Worm (Caenorhabditis elegans) whole organism, L2 larva: ENCODE data around the gene ell-1.

Experiments
- F13H6.1 ChIP-seq: sonication (generic microtip); optimal IDR thresholded peaks from 2 replicates; lab custom pipeline; 2016; ENCODE audit warnings: missing genetic modification characterization, missing compliant biosample characterization
- R02D3.7 ChIP-seq: fragments of 150-350 bp; optimal IDR thresholded peaks from 2 replicates; lab custom pipeline; 2014; ENCODE audit warnings: missing biosample characterization, missing genetic modification characterization
- ZK546.5 ChIP-seq: sonication (generic microtip); optimal IDR thresholded peaks from 2 replicates; lab custom pipeline; 2017; ENCODE audit warnings: missing biosample characterization, missing genetic modification characterization
- aly-2 ChIP-seq: fragments of 150-350 bp; optimal IDR thresholded peaks from 2 replicates; lab custom pipeline; 2014; ENCODE audit warnings: missing biosample characterization, missing genetic modification characterization
- ama-1 ChIP-seq: fragments of 150-350 bp; optimal IDR thresholded peaks from 2 replicates; lab custom pipeline; 2018; ENCODE audit warnings: inconsistent platforms
- blmp-1 ChIP-seq: sonication (generic microtip); optimal IDR thresholded peaks from 2 replicates; lab custom pipeline; 2017; ENCODE audit warnings: missing genetic modification characterization, mild to moderate bottlenecking, missing compliant biosample characterization, antibody characterized with exemption, moderate library complexity; ENCODE audit not compliant: insufficient read depth
- ceh-82 ChIP-seq: fragments of 150-350 bp; optimal IDR thresholded peaks from 2 replicates; lab custom pipeline; 2014; ENCODE audit warnings: missing biosample characterization, missing genetic modification characterization
- crh-2 ChIP-seq: sonication (generic microtip); optimal IDR thresholded peaks from 2 replicates; lab custom pipeline; 2017; ENCODE audit warnings: missing biosample characterization, missing genetic modification characterization
- egl-27 ChIP-seq: sonication (generic microtip); optimal IDR thresholded peaks from 3 replicates; lab custom pipeline; 2017; ENCODE audit warnings: missing biosample characterization, missing genetic modification reagents, missing genetic modification characterization
- elt-1 ChIP-seq: fragments of 150-350 bp; optimal IDR thresholded peaks from 2 replicates; lab custom pipeline; 2014; ENCODE audit warnings: missing biosample characterization, missing genetic modification characterization
- elt-3 ChIP-seq: sonication (generic microtip); optimal IDR thresholded peaks from 2 replicates; lab custom pipeline; 2017; ENCODE audit warnings: missing biosample characterization, missing genetic modification characterization
- fos-1 ChIP-seq: fragments of 150-350 bp; optimal IDR thresholded peaks from 2 replicates; lab custom pipeline; 2014; ENCODE audit warnings: missing biosample characterization, missing genetic modification characterization
- lin-13 ChIP-seq: fragments of 150-350 bp; optimal IDR thresholded peaks from 2 replicates; lab custom pipeline; 2014; ENCODE audit warnings: missing biosample characterization, missing genetic modification reagents, missing genetic modification characterization
- lin-39 ChIP-seq: fragments of 150-350 bp; optimal IDR thresholded peaks from 2 replicates; lab custom pipeline; 2014; ENCODE audit warnings: missing biosample characterization, missing genetic modification reagents, missing genetic modification characterization
- lsy-2 ChIP-seq, 2 experiments: fragments of 150-350 bp in 1 of 2; sonication (generic microtip) in 1 of 2; optimal IDR thresholded peaks; 2 replicates each; lab custom pipeline; 2014 to 2017; ENCODE audit warnings: missing biosample characterization in 2 of 2, missing genetic modification characterization in 2 of 2
- mab-5 ChIP-seq: fragments of 150-350 bp; optimal IDR thresholded peaks from 2 replicates; lab custom pipeline; 2014; ENCODE audit warnings: missing biosample characterization, missing genetic modification characterization
- mbf-1 ChIP-seq: sonication (generic microtip); optimal IDR thresholded peaks from 2 replicates; lab custom pipeline; 2017; ENCODE audit warnings: missing biosample characterization, missing genetic modification characterization
- mdl-1 ChIP-seq, 2 experiments: fragments of 150-350 bp in 1 of 2; sonication (generic microtip) in 1 of 2; optimal IDR thresholded peaks; 2 replicates each; lab custom pipeline; 2017; ENCODE audit warnings: missing biosample characterization in 2 of 2, missing genetic modification characterization in 2 of 2
- nhr-11 ChIP-seq: fragments of 150-350 bp; optimal IDR thresholded peaks from 2 replicates; lab custom pipeline; 2014; ENCODE audit warnings: missing biosample characterization, missing genetic modification characterization
- nhr-12 ChIP-seq: fragments of 150-350 bp; optimal IDR thresholded peaks from 2 replicates; lab custom pipeline; 2014; ENCODE audit warnings: missing biosample characterization, missing genetic modification characterization
- nhr-21 ChIP-seq: fragments of 150-350 bp; optimal IDR thresholded peaks from 2 replicates; lab custom pipeline; 2014; ENCODE audit warnings: missing biosample characterization, missing genetic modification characterization
- nhr-237 ChIP-seq: fragments of 150-350 bp; optimal IDR thresholded peaks from 2 replicates; lab custom pipeline; 2014; ENCODE audit warnings: missing biosample characterization, missing genetic modification characterization
- nhr-6 ChIP-seq: fragments of 150-350 bp; optimal IDR thresholded peaks from 2 replicates; lab custom pipeline; 2014; ENCODE audit warnings: missing biosample characterization, missing genetic modification characterization
- sem-4 ChIP-seq: fragments of 150-350 bp; optimal IDR thresholded peaks from 2 replicates; lab custom pipeline; 2014; ENCODE audit warnings: missing biosample characterization, missing genetic modification reagents, missing genetic modification characterization
- sma-3 ChIP-seq: sonication (generic microtip); optimal IDR thresholded peaks from 2 replicates; lab custom pipeline; 2016; ENCODE audit warnings: missing genetic modification reagents, missing genetic modification characterization, missing compliant biosample characterization
- sma-9 ChIP-seq, 2 experiments: fragments of 150-350 bp in 1 of 2; sonication (generic microtip) in 1 of 2; optimal IDR thresholded peaks; 2 replicates each; lab custom pipeline; 2014 to 2016; ENCODE audit warnings: missing genetic modification characterization in 2 of 2, mild to moderate bottlenecking in 1 of 2, missing biosample characterization in 1 of 2, missing compliant biosample characterization in 1 of 2, missing genetic modification reagents in 1 of 2, moderate library complexity in 1 of 2
- snpc-4 ChIP-seq: fragments of 150-350 bp; optimal IDR thresholded peaks from 2 replicates; lab custom pipeline; 2014; ENCODE audit warnings: missing biosample characterization, missing genetic modification characterization
- unc-39 ChIP-seq: fragments of 150-350 bp; optimal IDR thresholded peaks from 2 replicates; lab custom pipeline; 2014; ENCODE audit warnings: missing biosample characterization, missing genetic modification characterization
- unc-55 ChIP-seq: fragments of 150-350 bp; sonication (generic microtip); optimal IDR thresholded peaks from 3 replicates; lab custom pipeline; 2014; ENCODE audit warnings: missing biosample characterization, missing genetic modification reagents, missing genetic modification characterization
- zag-1 ChIP-seq: fragments of 150-350 bp; optimal IDR thresholded peaks from 2 replicates; lab custom pipeline; 2014; ENCODE audit warnings: missing biosample characterization, missing genetic modification characterization
- ztf-1 ChIP-seq: fragments of 200-800 bp; sonication (Bioruptor generic); conservative IDR thresholded peaks from 2 replicates; pipeline ENCODE4 v1.3.6; 2022; ENCODE audit warnings: missing genetic modification characterization, missing compliant biosample characterization
- ztf-11 ChIP-seq: sonication (generic microtip); optimal IDR thresholded peaks from 2 replicates; lab custom pipeline; 2017; ENCODE audit warnings: missing biosample characterization, missing genetic modification characterization

The ell-1 gene

DNA sequence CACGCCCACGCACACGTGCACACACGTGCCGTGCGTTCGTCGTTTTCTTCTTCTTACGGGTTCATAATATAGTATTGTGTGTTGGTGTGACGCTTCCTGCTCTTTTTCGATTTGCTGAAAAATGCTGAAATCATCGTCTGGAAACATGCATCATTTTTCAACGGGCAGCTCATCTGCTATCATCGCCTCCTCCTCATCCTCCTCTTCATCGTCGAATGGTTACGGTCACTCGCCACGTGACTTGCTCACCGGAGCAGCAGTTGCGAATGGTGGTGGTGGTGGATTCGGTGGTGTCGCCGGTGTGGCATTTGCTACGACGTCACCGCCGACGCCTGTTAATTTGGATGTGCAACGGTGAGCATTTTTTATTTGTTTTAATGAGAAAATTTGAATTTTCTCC, 14.5 kb downstream of the ell-1 start:
- TF ChIP-seq ceh-82 (no peak), fos-1 (tag; lab: Kevin White, UChicago) (no peak), ZK546.5 (tag; lab: Kevin White, UChicago) (no peak), sma-9 (GFP tag; optimal IDR thresholded peaks at IDR 0.05; lab: Kevin White, UChicago) (no peak), sma-9 (tag; optimal IDR thresholded peaks at IDR 0.05; lab: Kevin White, UChicago) (no peak), nhr-6 (tag; lab: Kevin White, UChicago) (no peak), nhr-237 (tag; lab: Kevin White, UChicago) (no peak), ztf-11 (tag; lab: Kevin White, UChicago) (no peak), R02D3.7 (tag; lab: Kevin White, UChicago) (no peak), blmp-1 (tag; lab: Kevin White, UChicago) (no peak), sma-3 (no peak), lin-13 (GFP tag; lab: Kevin White, UChicago) (no peak)

DNA sequence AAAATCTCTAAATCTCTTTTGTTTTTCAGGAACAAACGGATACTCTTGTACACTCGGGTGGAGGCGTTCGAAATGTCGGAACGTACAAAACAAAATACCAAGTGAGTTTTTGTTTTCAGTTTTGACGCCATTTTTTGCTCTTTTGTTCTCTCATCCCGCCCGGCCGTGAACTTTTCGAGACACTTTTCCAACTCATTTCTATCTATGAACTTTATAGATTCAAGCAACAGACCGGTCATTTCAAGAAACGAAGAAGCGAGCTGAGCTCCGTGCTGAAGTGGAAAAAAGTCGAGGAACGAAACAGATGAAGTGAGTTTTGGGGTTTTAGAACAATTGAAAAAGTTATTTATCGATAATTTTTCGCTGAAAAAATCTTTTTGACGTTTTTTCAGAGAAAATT, 16.3 kb downstream of the ell-1 start:
- no peak for TF ChIP-seq sma-9 (GFP tag; optimal IDR thresholded peaks at IDR 0.05; lab: Kevin White, UChicago)
- TF ChIP-seq sma-9 (tag; optimal IDR thresholded peaks at IDR 0.05; lab: Kevin White, UChicago): no peak
- TF ChIP-seq nhr-11 (tag; lab: Kevin White, UChicago): no peak
- TF ChIP-seq nhr-6 (tag; lab: Kevin White, UChicago): no peak
- no peak for TF ChIP-seq ZK546.5 (tag; lab: Kevin White, UChicago)
- TF ChIP-seq aly-2: no peak
- no peak for TF ChIP-seq nhr-21 (tag; lab: Kevin White, UChicago)
- no peak for TF ChIP-seq unc-55
- no peak for TF ChIP-seq sem-4 (tag; lab: Kevin White, UChicago)
- TF ChIP-seq ceh-82: no peak
- TF ChIP-seq ztf-11 (tag; lab: Kevin White, UChicago): no peak
- TF ChIP-seq elt-3 (tag; lab: Kevin White, UChicago): no peak
- no peak for TF ChIP-seq R02D3.7 (tag; lab: Kevin White, UChicago)

DNA sequence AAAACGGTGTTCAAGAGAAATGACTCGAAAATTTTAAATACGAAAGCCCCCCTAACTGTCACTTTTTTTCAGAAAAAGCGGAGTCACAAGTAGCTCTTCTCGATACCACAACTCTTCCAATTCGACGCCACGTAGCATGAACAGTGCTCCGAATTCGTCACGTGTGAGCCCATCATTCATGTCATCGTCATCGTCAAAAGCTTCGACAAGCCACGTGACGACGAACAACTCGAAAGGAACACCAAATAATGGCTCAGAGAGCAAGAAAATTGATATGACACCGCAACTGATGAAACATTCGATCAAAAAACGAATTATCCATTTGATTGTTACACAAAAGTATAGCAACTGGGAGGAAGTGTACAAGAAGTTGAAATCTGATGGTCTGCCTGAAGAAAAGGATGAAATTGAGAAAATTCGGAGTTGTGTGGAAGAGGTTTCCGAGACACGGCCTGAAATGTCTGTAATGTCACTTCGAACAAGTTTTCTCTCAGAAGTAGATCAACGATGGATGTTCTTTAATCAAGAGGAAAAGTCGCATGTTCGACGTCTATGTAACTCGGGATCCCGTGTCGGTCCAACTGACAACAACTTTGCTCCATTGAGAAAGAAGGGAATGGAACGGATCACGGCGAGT, 17.2 kb downstream of the ell-1 start:
- TF ChIP-seq ama-1 (lab: Kevin White, UChicago) (peak; percentile 7), nhr-12 (tag; lab: Kevin White, UChicago) (no peak)

DNA sequence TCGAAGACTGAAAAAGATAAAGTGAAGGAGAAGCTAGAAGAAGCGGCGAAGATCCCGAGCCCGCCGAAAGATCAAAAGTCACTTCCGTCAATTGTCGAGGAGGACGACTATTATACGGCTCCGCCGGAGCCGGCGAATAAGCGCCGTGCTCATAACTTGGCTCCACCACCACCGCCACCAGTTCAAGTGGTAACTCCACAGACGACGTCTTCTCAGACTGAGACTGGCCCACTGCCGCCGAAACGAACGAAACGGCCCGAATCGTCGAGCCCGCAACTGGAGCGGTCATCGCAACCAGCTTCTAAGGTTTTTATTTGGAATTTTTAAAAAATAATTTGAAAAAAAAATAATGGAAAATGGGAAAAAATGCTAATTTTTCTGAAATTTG, 17.7 kb downstream of the ell-1 start:
- TF ChIP-seq R02D3.7 (tag; lab: Kevin White, UChicago) (no peak), mab-5 (tag; lab: Kevin White, UChicago) (no peak), egl-27 (tag; lab: Kevin White, UChicago) (no peak)
- TF ChIP-seq, all 48 proteins: peak for 0

DNA sequence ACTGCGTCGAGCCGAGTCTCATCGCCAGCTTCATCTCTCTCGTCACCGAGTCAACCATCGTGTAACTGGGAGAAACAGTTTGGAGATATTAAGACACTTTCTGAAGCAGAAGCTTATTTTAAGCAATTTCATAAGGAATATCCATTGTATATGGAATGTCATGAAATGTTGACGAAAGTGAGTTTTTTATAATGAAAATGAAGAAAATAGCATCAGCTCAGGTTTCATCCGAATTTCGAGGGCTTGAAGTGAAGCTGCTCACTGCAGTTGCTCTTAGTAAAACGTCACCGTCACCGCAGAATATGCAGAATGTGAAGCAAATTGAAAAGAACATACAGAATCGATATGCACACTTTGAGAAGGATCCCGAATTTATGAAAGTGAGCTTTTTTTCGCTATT, 18.9 kb downstream of the ell-1 start:
- no peak for TF ChIP-seq ztf-11 (tag; lab: Kevin White, UChicago)
- no peak for TF ChIP-seq F13H6.1 (tag; lab: Kevin White, UChicago)
- no peak for TF ChIP-seq mbf-1 (tag; lab: Kevin White, UChicago)
- TF ChIP-seq nhr-11 (tag; lab: Kevin White, UChicago): no peak
- TF ChIP-seq zag-1: no peak
- TF ChIP-seq ama-1 (lab: Kevin White, UChicago): no peak
- TF ChIP-seq aly-2: no peak
- TF ChIP-seq lsy-2 (tag; optimal IDR thresholded peaks at IDR 0.05; lab: Kevin White, UChicago): no peak
- no peak for TF ChIP-seq lin-39 (tag; lab: Kevin White, UChicago)
- TF ChIP-seq unc-39 (tag; lab: Kevin White, UChicago): no peak
- no peak for TF ChIP-seq R02D3.7 (tag; lab: Kevin White, UChicago)
- TF ChIP-seq ztf-1 (GFP tag; lab: Robert Waterston, UW): no peak
- TF ChIP-seq ZK546.5 (tag; lab: Kevin White, UChicago): no peak
- TF ChIP-seq mdl-1 (tag; optimal IDR thresholded peaks at IDR 0.05; lab: Kevin White, UChicago): no peak
- no peak for TF ChIP-seq elt-1 (tag; lab: Kevin White, UChicago)
- TF ChIP-seq snpc-4: no peak
- no peak for TF ChIP-seq crh-2 (tag; lab: Kevin White, UChicago)
- no peak for TF ChIP-seq sma-9 (GFP tag; optimal IDR thresholded peaks at IDR 0.05; lab: Kevin White, UChicago)
- no peak for TF ChIP-seq sma-9 (tag; optimal IDR thresholded peaks at IDR 0.05; lab: Kevin White, UChicago)
- TF ChIP-seq nhr-237 (tag; lab: Kevin White, UChicago): no peak
